Fruit fly (Drosophila melanogaster): ENCODE data around the gene CG43149.

CG43149 gene

DNA sequence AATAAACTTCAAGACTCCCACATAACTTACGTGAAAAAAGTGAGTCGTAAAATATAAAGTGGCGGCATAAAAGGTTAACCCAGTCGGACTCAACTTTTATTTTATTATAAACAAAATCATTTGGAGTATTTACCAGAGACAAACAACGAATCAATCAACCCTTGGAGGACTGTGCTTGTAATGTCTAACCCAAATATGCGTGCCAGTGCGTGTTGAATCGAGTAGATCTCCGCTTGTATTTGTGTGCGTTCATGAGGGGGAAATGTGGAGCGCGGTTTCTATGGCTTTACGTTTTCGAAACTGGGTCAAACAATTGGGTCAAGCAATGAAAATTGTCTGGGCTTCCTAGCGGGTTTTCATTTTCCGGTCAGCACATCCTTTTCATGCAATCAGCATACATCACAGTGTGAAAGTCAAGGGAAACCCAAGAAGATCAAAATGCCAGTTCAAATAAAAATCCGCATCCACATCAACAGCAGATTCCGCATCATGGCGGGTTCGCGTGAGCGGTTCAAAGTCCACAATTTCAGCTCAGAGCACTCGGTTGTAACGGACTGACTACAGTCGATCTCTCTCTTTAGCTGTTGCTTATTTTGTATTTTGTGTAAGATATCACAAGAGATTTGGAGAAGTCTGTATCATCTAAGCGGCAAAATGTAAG, 13.0 kb downstream of the CG43149 start:
- TF ChIP-seq Sin3A (optimal IDR thresholded peaks at IDR 0.05): no peak
- no peak for TF ChIP-seq insv (optimal IDR thresholded peaks at IDR 0.05)
- no peak for TF ChIP-seq h (optimal IDR thresholded peaks at IDR 0.05)

DNA sequence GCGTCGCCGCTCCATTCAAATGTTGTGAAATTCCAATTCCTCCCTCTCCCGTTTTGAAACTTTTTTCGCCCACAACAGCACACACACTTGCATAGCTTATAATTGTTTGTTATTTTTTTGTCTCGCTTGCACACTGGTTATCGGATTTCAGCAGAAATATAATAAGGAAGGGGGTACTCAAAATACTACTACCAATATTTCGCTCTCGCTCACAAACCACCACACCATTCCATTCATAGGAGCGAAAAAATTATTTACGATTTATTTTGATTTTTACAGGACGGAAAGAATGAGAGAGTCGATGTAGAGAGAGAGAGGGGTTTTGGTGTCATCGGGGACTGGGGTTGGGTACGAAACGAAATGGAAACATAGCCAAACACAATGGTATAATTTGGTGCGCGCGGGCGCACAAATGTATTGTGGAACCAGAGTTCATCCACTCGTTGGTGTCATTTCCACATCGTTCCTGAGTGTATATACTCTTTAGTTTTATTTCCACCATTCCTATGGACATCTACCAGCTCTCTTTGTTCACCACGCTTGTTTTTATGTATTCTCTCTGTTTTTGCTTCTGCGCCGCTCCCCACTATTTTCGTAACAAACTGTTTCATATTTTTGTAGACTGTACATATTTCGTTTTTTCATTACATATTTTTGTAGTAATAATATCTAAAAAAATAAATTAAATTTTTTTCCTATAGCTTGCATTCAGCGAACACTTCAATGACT, 14.2 kb downstream of the CG43149 start:
- no peak for TF ChIP-seq Myc (optimal IDR thresholded peaks at IDR 0.05)
- TF ChIP-seq psq (optimal IDR thresholded peaks at IDR 0.05): no peak
- TF ChIP-seq h (optimal IDR thresholded peaks at IDR 0.05): no peak
- TF ChIP-seq Sin3A (optimal IDR thresholded peaks at IDR 0.05): no peak
- no peak for TF ChIP-seq ttk (optimal IDR thresholded peaks at IDR 0.05)
- TF ChIP-seq insv (optimal IDR thresholded peaks at IDR 0.05): no peak

DNA sequence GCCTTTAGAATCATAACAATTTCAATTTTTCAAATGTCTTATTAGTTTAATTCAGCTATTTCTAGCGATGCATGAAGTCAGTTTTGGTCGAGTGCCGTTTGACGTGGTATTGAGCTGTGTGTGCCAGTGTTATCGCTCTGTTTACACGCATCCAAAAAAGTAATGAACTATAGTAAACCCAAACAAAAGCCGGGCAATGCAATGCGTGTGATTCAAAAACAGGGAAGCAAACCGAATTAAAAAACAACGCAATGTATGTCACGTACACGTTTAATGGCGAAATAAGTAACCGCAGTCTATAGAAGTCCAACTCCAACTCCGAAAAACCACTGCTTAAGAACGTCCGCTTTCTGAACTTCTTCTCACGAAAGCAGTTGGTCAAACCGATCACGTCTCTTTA, 16.6 kb downstream of the CG43149 start:
- no peak for TF ChIP-seq insv (optimal IDR thresholded peaks at IDR 0.05)
- TF ChIP-seq h (optimal IDR thresholded peaks at IDR 0.05): no peak
- no peak for TF ChIP-seq Myc (optimal IDR thresholded peaks at IDR 0.05)
- TF ChIP-seq psq (optimal IDR thresholded peaks at IDR 0.05): no peak
- TF ChIP-seq Sin3A (optimal IDR thresholded peaks at IDR 0.05): no peak
- no peak for TF ChIP-seq ttk (optimal IDR thresholded peaks at IDR 0.05)

DNA sequence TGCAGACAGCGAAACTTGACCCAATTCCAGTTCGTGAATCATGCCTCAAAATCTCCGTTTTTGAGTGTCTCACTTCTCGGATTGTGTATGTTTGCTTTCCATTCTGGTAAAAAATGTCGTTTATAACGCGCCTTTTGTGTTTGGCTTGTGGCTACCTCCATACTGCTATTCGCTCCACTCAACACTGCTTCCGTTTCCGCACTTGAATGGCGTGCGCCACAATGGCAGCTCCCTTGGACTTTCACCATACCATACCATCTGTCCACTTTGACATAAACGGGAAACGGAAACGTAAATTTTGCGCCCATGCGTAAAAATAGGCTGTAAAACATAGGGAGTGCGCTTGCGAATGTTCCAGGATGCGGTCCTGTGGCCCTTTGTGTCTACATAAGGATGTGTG, 19.9 kb downstream of the CG43149 start:
- TF ChIP-seq Myc (optimal IDR thresholded peaks at IDR 0.05): no peak
- no peak for TF ChIP-seq ttk (optimal IDR thresholded peaks at IDR 0.05)
- TF ChIP-seq psq (optimal IDR thresholded peaks at IDR 0.05): no peak
- TF ChIP-seq h (optimal IDR thresholded peaks at IDR 0.05): no peak
- TF ChIP-seq Sin3A (optimal IDR thresholded peaks at IDR 0.05): no peak

DNA sequence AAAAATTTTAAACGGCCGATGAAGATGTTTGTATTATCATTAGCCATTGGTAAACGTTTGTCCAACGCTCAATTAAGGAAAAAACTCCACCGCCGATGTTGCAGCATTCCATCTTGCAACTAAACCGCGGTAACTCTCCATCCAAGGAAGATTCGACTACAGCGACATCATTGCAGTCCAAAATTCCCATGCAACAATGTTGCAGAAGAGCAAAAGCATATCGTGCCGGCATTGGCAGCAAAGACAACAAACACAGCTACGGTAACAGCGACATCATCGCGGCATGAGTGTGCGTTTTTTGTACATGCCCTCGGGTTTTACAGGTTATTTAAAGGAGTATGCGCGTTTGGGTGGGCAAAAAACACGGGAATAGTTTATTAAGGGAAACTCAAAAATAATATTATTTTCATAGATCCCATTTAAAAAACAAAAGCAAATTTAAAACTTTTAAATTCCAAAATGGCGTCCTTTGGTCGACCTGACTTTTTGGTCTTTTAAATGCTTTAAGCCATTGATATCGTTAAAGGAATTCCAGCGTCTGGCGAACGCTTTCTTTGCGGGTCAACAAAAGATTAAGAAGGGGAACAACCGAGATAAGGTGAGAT, 24.8 kb downstream of the CG43149 start:
- TF ChIP-seq insv (optimal IDR thresholded peaks at IDR 0.05): no peak
- TF ChIP-seq ttk (optimal IDR thresholded peaks at IDR 0.05): no peak
- no peak for TF ChIP-seq h (optimal IDR thresholded peaks at IDR 0.05)
- TF ChIP-seq Sin3A (optimal IDR thresholded peaks at IDR 0.05): no peak
- TF ChIP-seq Myc (optimal IDR thresholded peaks at IDR 0.05): no peak
- no peak for TF ChIP-seq psq (optimal IDR thresholded peaks at IDR 0.05)

DNA sequence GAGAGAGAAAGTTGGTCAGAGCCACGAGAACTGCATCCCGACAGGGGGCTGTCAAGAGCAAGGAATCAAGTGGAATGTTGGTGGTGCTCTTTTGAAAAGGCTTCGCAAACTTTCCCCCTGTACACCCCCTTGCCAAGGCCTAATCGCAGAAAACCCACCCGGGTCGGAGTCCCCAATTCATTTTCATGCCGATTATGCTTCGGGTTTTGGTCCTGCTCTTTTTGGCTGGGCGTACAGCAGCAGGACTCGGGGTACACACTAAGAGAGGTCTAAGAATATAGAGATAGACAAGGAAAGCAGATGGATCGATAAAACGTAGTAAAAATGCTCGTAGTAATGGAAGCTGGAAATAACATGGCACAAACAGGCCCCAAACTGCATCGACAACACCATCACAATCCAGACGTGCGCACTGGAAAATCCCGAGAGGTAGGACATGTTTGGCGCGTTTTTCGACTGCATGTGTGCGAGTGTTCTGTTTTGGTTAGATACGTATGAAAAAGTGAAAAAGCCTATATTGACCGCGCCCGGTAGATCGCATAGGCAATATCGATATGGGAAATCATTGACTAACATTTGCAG, 27.8 kb downstream of the CG43149 start:
- no peak for TF ChIP-seq h (optimal IDR thresholded peaks at IDR 0.05)
- TF ChIP-seq insv (optimal IDR thresholded peaks at IDR 0.05): no peak
- no peak for TF ChIP-seq Myc (optimal IDR thresholded peaks at IDR 0.05)
- no peak for TF ChIP-seq ttk (optimal IDR thresholded peaks at IDR 0.05)
- no peak for TF ChIP-seq psq (optimal IDR thresholded peaks at IDR 0.05)
- no peak for TF ChIP-seq Sin3A (optimal IDR thresholded peaks at IDR 0.05)

DNA sequence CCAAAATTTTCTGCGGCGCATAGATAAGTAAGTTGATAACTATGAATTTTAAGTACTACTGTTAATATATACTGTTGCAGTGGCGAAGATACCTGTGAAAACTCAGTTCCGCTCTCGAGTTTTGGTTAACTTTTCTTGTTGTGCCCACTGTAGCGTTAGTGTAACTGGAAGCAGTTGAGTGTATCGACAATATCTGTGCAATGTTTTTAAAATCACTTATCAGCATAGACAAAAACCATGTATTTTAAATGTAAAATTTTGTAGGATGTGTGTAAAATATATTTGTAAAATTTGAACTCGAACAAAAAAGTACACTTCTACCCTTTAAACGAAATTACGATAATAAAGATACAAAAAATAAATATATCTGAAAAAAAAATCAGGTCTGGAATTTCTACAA, 28.6 kb downstream of the CG43149 start:
- TF ChIP-seq Sin3A (optimal IDR thresholded peaks at IDR 0.05) (no peak), psq (optimal IDR thresholded peaks at IDR 0.05) (no peak), Myc (optimal IDR thresholded peaks at IDR 0.05) (no peak), h (optimal IDR thresholded peaks at IDR 0.05) (no peak), ttk (optimal IDR thresholded peaks at IDR 0.05) (no peak), insv (optimal IDR thresholded peaks at IDR 0.05) (no peak)

DNA sequence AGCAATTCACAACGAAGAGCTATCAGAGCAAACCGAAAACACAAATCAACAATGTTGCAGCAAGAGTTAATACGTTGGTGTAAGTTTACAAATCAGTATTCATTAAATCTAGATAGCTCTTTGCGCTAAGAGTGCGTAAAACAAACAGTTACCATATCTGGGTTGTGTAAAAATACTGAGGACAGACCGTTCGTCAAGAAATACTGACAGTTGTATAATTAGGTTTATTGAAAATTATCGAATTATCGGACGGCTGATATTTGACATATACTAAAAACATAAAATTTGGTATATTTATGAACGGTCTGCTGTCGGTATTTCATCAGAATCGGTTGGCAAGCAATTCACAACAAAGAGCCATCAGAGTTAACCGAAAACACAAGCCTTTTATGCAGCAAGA, 32.5 kb downstream of the CG43149 start, which contains the start of gene mthl8:
Gene mthl8, plus strand, starts transcription at position 360 of the 400 bp plus-strand sequence.
- TF ChIP-seq insv (optimal IDR thresholded peaks at IDR 0.05): no peak
- TF ChIP-seq psq (optimal IDR thresholded peaks at IDR 0.05): no peak
- TF ChIP-seq Sin3A (optimal IDR thresholded peaks at IDR 0.05): no peak
- no peak for TF ChIP-seq h (optimal IDR thresholded peaks at IDR 0.05)
- no peak for TF ChIP-seq Myc (optimal IDR thresholded peaks at IDR 0.05)
- TF ChIP-seq ttk (optimal IDR thresholded peaks at IDR 0.05): no peak
